Fruit fly (Drosophila melanogaster): Measurements from ENCODE around the gene Cpr65Ay.
"Not testable (repeated sequence)": the region's sequence is repeated elsewhere in the genome, so short reads cannot be mapped to it uniquely, and the experiment has no call there.

DNA sequence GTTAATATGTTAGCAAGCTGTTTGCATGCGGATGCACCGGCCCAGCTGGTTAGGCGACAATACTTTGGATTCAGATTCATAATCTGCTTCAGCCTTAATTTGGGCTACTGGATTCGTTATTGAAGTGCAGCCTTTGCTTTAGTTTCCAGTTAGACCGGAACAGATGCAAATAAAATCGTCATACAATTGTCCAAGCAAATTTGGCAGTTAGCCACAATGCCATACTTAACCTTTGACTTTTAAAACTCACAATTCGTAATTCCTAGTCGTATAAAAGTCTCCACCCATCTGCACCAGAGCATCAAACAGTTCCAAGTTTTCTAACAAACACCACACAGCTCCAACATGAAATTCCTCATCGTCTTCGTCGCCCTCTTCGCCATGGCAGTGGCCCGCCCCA lies 9.2 kb downstream of the Cpr65Ay start, which contains the start of gene Lcp65Ab1:
- TF ChIP-seq CkIIα-i1 (GFP tag; IDR thresholded peaks at IDR 0.05); CG34376 (GFP tag; optimal IDR thresholded peaks at IDR 0.05); CG3065 (GFP tag; optimal IDR thresholded peaks at IDR 0.05); fd102C (GFP tag; optimal IDR thresholded peaks at IDR 0.05); CG32532 (GFP tag; IDR thresholded peaks at IDR 0.05); pan (optimal IDR thresholded peaks at IDR 0.05); pan (GFP tag; optimal IDR thresholded peaks at IDR 0.05 in 1 of 2, IDR thresholded peaks at IDR 0.05 in 1 of 2); Sry-β (GFP tag; optimal IDR thresholded peaks at IDR 0.05); HLH3B (GFP tag; IDR thresholded peaks at IDR 0.05); CG2875 (GFP tag; optimal IDR thresholded peaks at IDR 0.05); pho (GFP tag; optimal IDR thresholded peaks at IDR 0.05): not testable (repeated sequence)
